Fruit fly (Drosophila melanogaster) whole organism, embryonic: ENCODE results near the gene CG14113.

Source experiments
- Atf6 ChIP-seq: fragments of 200-800 bp; sonication (Bioruptor generic); IDR thresholded peaks from 2 replicates; pipeline ENCODE4 v1.3.6; 2022; ENCODE audit warnings: missing biosample characterization, missing genetic modification characterization
- B-H1 ChIP-seq: fragments of 200-800 bp; sonication (Bioruptor generic); IDR thresholded peaks from 3 replicates; pipeline ENCODE4 v1.3.6; 2022; ENCODE audit warnings: missing biosample characterization, missing genetic modification characterization
- CG10147 ChIP-seq: fragments of 200-800 bp; sonication (Bioruptor generic); optimal IDR thresholded peaks from 2 replicates; lab custom pipeline; 2019; ENCODE audit warnings: missing biosample characterization, mild to moderate bottlenecking, missing genetic modification characterization, moderate library complexity
- CG11504 ChIP-seq: fragments of 200-800 bp; sonication (Bioruptor generic); optimal IDR thresholded peaks from 3 replicates; lab custom pipeline; 2019; ENCODE audit warnings: missing biosample characterization, mild to moderate bottlenecking, missing genetic modification characterization, moderate library complexity
- CG12071 ChIP-seq: fragments of 200-800 bp; sonication (Bioruptor generic); optimal IDR thresholded peaks from 3 replicates; lab custom pipeline; 2018; ENCODE audit warnings: missing biosample characterization, mild to moderate bottlenecking, missing genetic modification characterization
- CG14050 ChIP-seq: fragments of 200-800 bp; sonication (Bioruptor generic); IDR thresholded peaks from 3 replicates; pipeline ENCODE4 v1.3.6; 2022; ENCODE audit warnings: missing biosample characterization, missing genetic modification characterization
- CG16815 ChIP-seq: fragments of 200-800 bp; sonication (Bioruptor generic); optimal IDR thresholded peaks from 3 replicates; lab custom pipeline; 2017; ENCODE audit warnings: missing biosample characterization, mild to moderate bottlenecking, missing genetic modification characterization
- CG17361 ChIP-seq: fragments of 200-800 bp; sonication (Bioruptor generic); IDR thresholded peaks from 3 replicates; pipeline ENCODE4 v1.3.6; 2022; ENCODE audit warnings: missing biosample characterization, missing genetic modification characterization
- CG18619 ChIP-seq: fragments of 200-800 bp; sonication (Bioruptor generic); optimal IDR thresholded peaks from 3 replicates; lab custom pipeline; 2017; ENCODE audit warnings: missing biosample characterization, mild to moderate bottlenecking, missing genetic modification characterization
- CG33213 ChIP-seq: fragments of 200-800 bp; sonication (Bioruptor generic); optimal IDR thresholded peaks from 3 replicates; lab custom pipeline; 2016; ENCODE audit warnings: missing biosample characterization, missing genetic modification characterization
- CG6654 ChIP-seq: fragments of 200-800 bp; sonication (Bioruptor generic); optimal IDR thresholded peaks from 2 replicates; lab custom pipeline; 2017; ENCODE audit warnings: missing biosample characterization, mild to moderate bottlenecking, missing genetic modification characterization
- CG7745 ChIP-seq: fragments of 200-800 bp; sonication (Bioruptor generic); optimal IDR thresholded peaks from 2 replicates; lab custom pipeline; 2018; ENCODE audit warnings: missing biosample characterization, mild to moderate bottlenecking, missing genetic modification characterization, moderate library complexity
- CG7839 ChIP-seq: fragments of 200-800 bp; sonication (Bioruptor generic); optimal IDR thresholded peaks from 3 replicates; lab custom pipeline; 2018; ENCODE audit warnings: missing biosample characterization, mild to moderate bottlenecking, missing genetic modification characterization, moderate library complexity
- CG8290 ChIP-seq, 3 experiments: fragments of 200-800 bp; sonication (Bioruptor generic); optimal IDR thresholded peaks; 2 replicates each; lab custom pipeline; 2016 to 2019; ENCODE audit warnings: missing biosample characterization in 3 of 3, missing genetic modification characterization in 3 of 3, mild to moderate bottlenecking in 2 of 3, moderate library complexity in 1 of 3
- CG8478 ChIP-seq: fragments of >200 bp; optimal IDR thresholded peaks from 2 replicates; lab custom pipeline; 2018
- CG8765 ChIP-seq: fragments of 200-800 bp; sonication (Bioruptor generic); IDR thresholded peaks from 2 replicates; pipeline ENCODE4 v1.3.6; 2022; ENCODE audit warnings: missing biosample characterization, missing genetic modification characterization
- CG8924 ChIP-seq: fragments of 200-800 bp; optimal IDR thresholded peaks from 3 replicates; lab custom pipeline; 2019; ENCODE audit warnings: missing biosample characterization, mild to moderate bottlenecking, missing genetic modification characterization, moderate library complexity
- Chrac-16 ChIP-seq: fragments of 200-800 bp; sonication (Bioruptor generic); optimal IDR thresholded peaks from 3 replicates; lab custom pipeline; 2016; ENCODE audit warnings: missing biosample characterization, missing genetic modification characterization
- CoRest ChIP-seq: fragments of 200-800 bp; sonication (Bioruptor generic); optimal IDR thresholded peaks from 3 replicates; lab custom pipeline; 2018; ENCODE audit warnings: missing biosample characterization, mild to moderate bottlenecking, missing genetic modification characterization, moderate library complexity
- D ChIP-seq, 2 experiments: fragments of 200-800 bp in 1 of 2; fragments of >200 bp in 1 of 2; sonication (Bioruptor generic) in 1 of 2; optimal IDR thresholded peaks; 2 replicates in 1 of 2; 3 replicates in 1 of 2; lab custom pipeline; 2017; ENCODE audit warnings: mild to moderate bottlenecking in 1 of 2, missing biosample characterization in 1 of 2, missing genetic modification characterization in 1 of 2, missing genetic modification reagents in 1 of 2
- Doc2 ChIP-seq: fragments of 200-800 bp; sonication (Bioruptor generic); IDR thresholded peaks from 2 replicates; pipeline ENCODE4 v1.3.6; 2022; ENCODE audit warnings: missing biosample characterization, missing genetic modification characterization
- HmgZ ChIP-seq: fragments of 200-800 bp; sonication (Bioruptor generic); optimal IDR thresholded peaks from 2 replicates; lab custom pipeline; 2018; ENCODE audit warnings: missing biosample characterization, mild to moderate bottlenecking, missing genetic modification characterization
- Hsf ChIP-seq: fragments of 200-800 bp; sonication (Bioruptor generic); optimal IDR thresholded peaks from 3 replicates; lab custom pipeline; 2016; ENCODE audit warnings: missing biosample characterization, missing genetic modification characterization
- MTF-1 ChIP-seq: fragments of 200-800 bp; sonication (Bioruptor generic); optimal IDR thresholded peaks from 2 replicates; lab custom pipeline; 2018; ENCODE audit warnings: missing biosample characterization, mild to moderate bottlenecking, missing genetic modification characterization, borderline replicate concordance
- Med ChIP-seq: fragments of 200-800 bp; sonication (Bioruptor generic); peaks from one replicate; lab custom pipeline; 2016; ENCODE audit warnings: missing biosample characterization, missing genetic modification characterization, mild to moderate bottlenecking, inconsistent platforms, moderate library complexity
- Opbp ChIP-seq: fragments of 200-800 bp; sonication (Bioruptor generic); IDR thresholded peaks from 3 replicates; pipeline ENCODE4 v1.3.6; 2022; ENCODE audit warnings: missing biosample characterization, missing genetic modification characterization; ENCODE audit not compliant: partially characterized antibody
- Sin3A ChIP-seq: fragments of >200 bp; optimal IDR thresholded peaks from 2 replicates; lab custom pipeline; 2018
- Sox102F ChIP-seq: fragments of 200-800 bp; sonication (Bioruptor generic); optimal IDR thresholded peaks from 2 replicates; lab custom pipeline; 2018; ENCODE audit warnings: missing biosample characterization, mild to moderate bottlenecking, missing genetic modification characterization, moderate library complexity
- Xbp1 ChIP-seq: fragments of 200-800 bp; sonication (Bioruptor generic); optimal IDR thresholded peaks from 3 replicates; lab custom pipeline; 2016; ENCODE audit warnings: missing biosample characterization, mild to moderate bottlenecking, missing genetic modification characterization
- Xrp1 ChIP-seq: fragments of 200-800 bp; sonication (Bioruptor generic); IDR thresholded peaks from 2 replicates; pipeline ENCODE4 v1.3.6; 2022; ENCODE audit warnings: missing biosample characterization, missing genetic modification characterization
- br ChIP-seq: fragments of >200 bp; optimal IDR thresholded peaks from 2 replicates; lab custom pipeline; 2017
- bsh ChIP-seq, 2 experiments: fragments of 200-800 bp; sonication (Bioruptor generic); optimal IDR thresholded peaks; 2 replicates each; lab custom pipeline; 2017 to 2018; ENCODE audit warnings: mild to moderate bottlenecking in 2 of 2, missing biosample characterization in 2 of 2, missing genetic modification characterization in 2 of 2, moderate library complexity in 1 of 2
- btn ChIP-seq: fragments of 200-800 bp; sonication (Bioruptor generic); optimal IDR thresholded peaks from 2 replicates; lab custom pipeline; 2016; ENCODE audit warnings: missing biosample characterization, missing genetic modification characterization
- fd3F ChIP-seq: fragments of 200-800 bp; sonication (Bioruptor generic); optimal IDR thresholded peaks from 2 replicates; lab custom pipeline; 2018; ENCODE audit warnings: missing biosample characterization, mild to moderate bottlenecking, missing genetic modification characterization, moderate library complexity
- her ChIP-seq: fragments of 200-800 bp; sonication (Bioruptor generic); optimal IDR thresholded peaks from 2 replicates; lab custom pipeline; 2016; ENCODE audit warnings: missing biosample characterization, missing genetic modification characterization
- ind ChIP-seq: fragments of 200-800 bp; sonication (Bioruptor generic); optimal IDR thresholded peaks from 3 replicates; lab custom pipeline; 2016; ENCODE audit warnings: missing biosample characterization, missing genetic modification characterization
- ken ChIP-seq: fragments of 200-800 bp; sonication (Bioruptor generic); IDR thresholded peaks from 3 replicates; pipeline ENCODE4 v1.3.6; 2022; ENCODE audit warnings: missing biosample characterization, missing genetic modification characterization
- oc ChIP-seq: fragments of 200-800 bp; sonication (Bioruptor generic); optimal IDR thresholded peaks from 2 replicates; lab custom pipeline; 2018; ENCODE audit warnings: missing biosample characterization, mild to moderate bottlenecking, missing genetic modification characterization, moderate library complexity
- org-1 ChIP-seq: fragments of 200-800 bp; sonication (Bioruptor generic); optimal IDR thresholded peaks from 2 replicates; lab custom pipeline; 2017; ENCODE audit warnings: missing biosample characterization, missing genetic modification characterization
- pan ChIP-seq, 4 experiments: fragments of >200 bp in 3 of 4; fragments of 200-800 bp in 1 of 4; sonication (Bioruptor generic) in 1 of 4; optimal IDR thresholded peaks in 3 of 4; IDR thresholded peaks in 1 of 4; 2 replicates each; pipeline versions ENCODE4 v1.3.6 to Lab custom; 2017 to 2022; ENCODE audit warnings: missing biosample characterization in 2 of 4, missing genetic modification characterization in 2 of 4, mixed read lengths in 1 of 4
- prd ChIP-seq, 3 experiments: fragments of >200 bp in 2 of 3; fragments of 200-800 bp in 1 of 3; sonication (Bioruptor generic) in 1 of 3; optimal IDR thresholded peaks in 2 of 3; IDR thresholded peaks in 1 of 3; 2 replicates in 2 of 3; 3 replicates in 1 of 3; pipeline versions ENCODE4 v1.3.6 to Lab custom; 2017 to 2022; ENCODE audit warnings: missing biosample characterization in 1 of 3, missing genetic modification characterization in 1 of 3
- pros ChIP-seq: fragments of 200-800 bp; sonication (Bioruptor generic); optimal IDR thresholded peaks from 3 replicates; lab custom pipeline; 2019; ENCODE audit warnings: missing biosample characterization, mild to moderate bottlenecking, missing genetic modification characterization, moderate library complexity
- ro ChIP-seq: fragments of 200-800 bp; sonication (Bioruptor generic); IDR thresholded peaks from 2 replicates; pipeline ENCODE4 v1.3.6; 2022; ENCODE audit warnings: missing biosample characterization, missing genetic modification characterization
- shn ChIP-seq: fragments of 200-800 bp; sonication (Bioruptor generic); optimal IDR thresholded peaks from 3 replicates; lab custom pipeline; 2016; ENCODE audit warnings: missing biosample characterization, missing genetic modification characterization
- so ChIP-seq: fragments of 200-800 bp; sonication (Bioruptor generic); IDR thresholded peaks from 3 replicates; pipeline ENCODE4 v1.3.6; 2022; ENCODE audit warnings: missing biosample characterization, missing genetic modification characterization
- tup ChIP-seq: fragments of 200-800 bp; sonication (Bioruptor generic); optimal IDR thresholded peaks from 2 replicates; lab custom pipeline; 2016; ENCODE audit warnings: missing biosample characterization, mild to moderate bottlenecking, missing genetic modification characterization, moderate library complexity
- vvl ChIP-seq: fragments of 200-800 bp; sonication (Bioruptor generic); IDR thresholded peaks from 2 replicates; pipeline ENCODE4 v1.3.6; 2022; ENCODE audit warnings: missing biosample characterization, missing genetic modification characterization
- zfh1 ChIP-seq: fragments of 200-800 bp; sonication (Bioruptor generic); IDR thresholded peaks from 3 replicates; pipeline ENCODE4 v1.3.6; 2022; ENCODE audit warnings: missing biosample characterization, missing genetic modification characterization

Gene CG14113

DNA sequence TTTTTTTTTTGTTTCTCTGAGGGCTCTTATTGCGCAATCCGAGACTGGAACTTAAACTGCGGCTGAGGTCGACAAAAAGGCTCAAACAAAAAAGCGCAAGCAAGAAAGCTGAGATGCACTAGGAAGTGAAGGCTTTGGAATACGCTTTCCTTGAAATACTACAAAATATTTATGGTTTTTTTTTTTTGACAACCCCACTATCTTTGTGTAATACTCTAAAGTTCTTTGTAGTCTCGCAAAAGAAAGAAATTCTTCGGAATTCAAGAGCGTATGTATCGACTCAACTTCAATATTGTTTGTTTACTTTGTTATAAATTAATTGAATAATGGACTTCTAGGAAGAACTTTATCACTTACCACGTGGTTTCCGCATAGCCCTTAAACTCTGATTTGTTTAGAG lies 40.8 kb upstream of the CG14113 start:
- TF ChIP-seq bsh (GFP tag; optimal IDR thresholded peaks at IDR 0.05; lab: Kevin White, UChicago), result peak in 1 of 2 experiments; percentile 41
- no peak for TF ChIP-seq MTF-1 (GFP tag; lab: Kevin White, UChicago)

DNA sequence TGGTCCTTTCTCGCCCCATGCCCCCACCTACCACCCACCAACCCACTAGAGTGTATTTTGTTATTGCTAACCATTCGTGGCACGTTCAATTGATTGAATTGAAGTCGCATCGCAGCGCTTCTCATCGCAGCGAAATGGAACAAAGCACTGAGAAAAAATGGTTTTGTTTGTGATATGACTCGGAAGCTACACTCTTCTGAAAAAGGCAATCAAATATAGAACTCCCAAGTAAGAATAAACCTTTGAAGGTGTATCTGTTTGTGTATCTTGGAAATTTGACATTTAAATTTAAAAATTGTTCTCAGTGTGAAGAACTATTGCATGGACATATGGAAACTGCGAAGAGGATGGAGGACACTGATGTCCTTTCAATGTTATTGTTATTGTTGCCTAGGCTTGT lies 33.3 kb upstream of the CG14113 start:
- no peak for TF ChIP-seq CoRest (tag; lab: Kevin White, UChicago)
- TF ChIP-seq ken (GFP tag; lab: Robert Waterston, UW), result no peak
- TF ChIP-seq Med (GFP tag; lab: Kevin White, UChicago), result peak; percentile 41
- TF ChIP-seq shn (GFP tag; lab: Kevin White, UChicago), result no peak
- TF ChIP-seq B-H1 (GFP tag; lab: Robert Waterston, UW), result no peak
- TF ChIP-seq CG17361 (GFP tag; lab: Robert Waterston, UW), result 0 out of 3 replicates have a peak, but pooled peaks have one; percentile 19
- TF ChIP-seq CG8478 (lab: Kevin White, UChicago), result no peak
- TF ChIP-seq CG16815 (GFP tag; lab: Kevin White, UChicago), result no peak
- TF ChIP-seq CG10147 (GFP tag; lab: Kevin White, UChicago), result no peak
- TF ChIP-seq Hsf, result peak; percentile 17
- no peak for TF ChIP-seq Doc2
- TF ChIP-seq Xbp1 (GFP tag; lab: Kevin White, UChicago), result no peak
- peak; percentile 25 for TF ChIP-seq CG7839 (tag; lab: Kevin White, UChicago)
- TF ChIP-seq oc, result no peak
- no peak for TF ChIP-seq pros
- TF ChIP-seq CG11504, result peak; percentile 7
- TF ChIP-seq MTF-1 (GFP tag; lab: Kevin White, UChicago), result no peak
- TF ChIP-seq Sin3A (lab: Kevin White, UChicago), result no peak
- TF ChIP-seq pan (optimal IDR thresholded peaks at IDR 0.05; lab: Kevin White, UChicago), result no peak
- peak in 1 of 2 experiments; percentile 31 for TF ChIP-seq pan (GFP tag; optimal IDR thresholded peaks at IDR 0.05 in 1 of 2, IDR thresholded peaks at IDR 0.05 in 1 of 2)
- no peak for TF ChIP-seq her
- TF ChIP-seq CG8924 (tag; lab: Kevin White, UChicago), result peak; percentile 13
- no peak for TF ChIP-seq prd (optimal IDR thresholded peaks at IDR 0.05; lab: Kevin White, UChicago)
- peak; percentile 77; the same call in 2 of the 3 replicates for TF ChIP-seq prd (GFP tag; IDR thresholded peaks at IDR 0.05; lab: Robert Waterston, UW)
- TF ChIP-seq Chrac-16 (GFP tag; lab: Kevin White, UChicago), result peak; percentile 12
- no peak for TF ChIP-seq fd3F (GFP tag; lab: Kevin White, UChicago)
- TF ChIP-seq btn (GFP tag; lab: Kevin White, UChicago), result no peak
- no peak for TF ChIP-seq vvl (GFP tag; lab: Robert Waterston, UW)
- peak; percentile 25 for TF ChIP-seq D (optimal IDR thresholded peaks at IDR 0.05; lab: Kevin White, UChicago)
- TF ChIP-seq D (GFP tag; optimal IDR thresholded peaks at IDR 0.05; lab: Kevin White, UChicago), result no peak
- no peak for TF ChIP-seq HmgZ (tag; lab: Kevin White, UChicago)
- TF ChIP-seq CG8765 (GFP tag; lab: Robert Waterston, UW), result peak; percentile 50; the same call in 1 of the 2 replicates
- no peak for TF ChIP-seq ind (GFP tag; lab: Kevin White, UChicago)
- TF ChIP-seq tup (GFP tag; lab: Kevin White, UChicago), result no peak
- no peak for TF ChIP-seq org-1 (GFP tag; lab: Kevin White, UChicago)
- no peak for TF ChIP-seq CG18619 (GFP tag; lab: Kevin White, UChicago)
- no peak for TF ChIP-seq CG7745
- no peak for TF ChIP-seq br
- no peak for TF ChIP-seq CG33213 (GFP tag; lab: Kevin White, UChicago)
- TF ChIP-seq Xrp1, result peak; percentile 61
- no peak for TF ChIP-seq Atf6 (GFP tag; lab: Robert Waterston, UW)
- TF ChIP-seq Opbp (GFP tag; lab: Robert Waterston, UW), result no peak
- peak; percentile 6 for TF ChIP-seq Sox102F (GFP tag; lab: Kevin White, UChicago)
- peak; percentile 46; the same call in 1 of the 3 replicates for TF ChIP-seq zfh1 (GFP tag; lab: Robert Waterston, UW)
- TF ChIP-seq CG14050 (GFP tag; lab: Robert Waterston, UW), result no peak
- no peak for TF ChIP-seq CG6654 (GFP tag; lab: Kevin White, UChicago)
- TF ChIP-seq CG8290 (GFP tag; optimal IDR thresholded peaks at IDR 0.05; lab: Kevin White, UChicago), result no peak
- no peak for TF ChIP-seq CG8290 (tag; optimal IDR thresholded peaks at IDR 0.05; lab: Kevin White, UChicago)
- TF ChIP-seq ro (GFP tag; lab: Robert Waterston, UW), result no peak
- TF ChIP-seq so (GFP tag; lab: Robert Waterston, UW), result no peak
- TF ChIP-seq CG12071, result no peak
